Worm (Caenorhabditis elegans) whole organism, L1 larva: ENCODE measurements around the gene R07E5.11.

Experiments used
- jun-1 ChIP-seq: fragments of 150-350 bp; optimal IDR thresholded peaks from 2 replicates; lab custom pipeline; 2014; ENCODE audit warnings: missing biosample characterization, missing genetic modification reagents, missing genetic modification characterization
- unc-62 ChIP-seq: fragments of 150-350 bp; optimal IDR thresholded peaks from 2 replicates; lab custom pipeline; 2014; ENCODE audit warnings: missing biosample characterization, missing genetic modification reagents, missing genetic modification characterization

DNA sequence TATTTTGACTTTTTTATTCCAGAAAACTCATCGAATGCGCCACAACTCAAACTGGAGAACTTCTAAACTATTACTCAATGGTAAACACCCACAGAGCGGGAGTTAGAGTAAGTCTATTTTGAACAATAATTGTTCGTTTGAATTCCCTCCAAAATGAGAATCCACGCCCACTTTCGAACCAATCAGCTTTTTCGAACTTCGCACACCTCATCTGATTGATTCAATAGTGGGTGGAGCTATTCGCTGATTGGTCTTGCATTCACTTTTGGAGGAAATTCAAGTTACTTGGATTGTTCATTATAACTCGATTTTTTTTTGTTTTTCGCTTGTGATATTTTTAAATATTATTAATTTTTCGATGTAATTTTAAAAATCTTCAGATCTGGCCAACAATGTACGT lies 19.2 kb downstream of the R07E5.11 start:
- TF ChIP-seq jun-1 = no peak
- TF ChIP-seq unc-62 = no peak
